Worm (Caenorhabditis elegans): ENCODE data around the gene F44E2.7.

The F44E2.7 gene

ce11 chrIII:8888956-8889355, 40.7 kb upstream of the F44E2.7 start, which contains the start of gene ZK637.14:
Gene ZK637.14 (minus strand): TSS chrIII:8889156.
- peak; percentile 39 for TF ChIP-seq nfya-1 (tag; optimal IDR thresholded peaks at IDR 0.05)
- no peak for TF ChIP-seq C08G9.2 (tag; optimal IDR thresholded peaks at IDR 0.05)
- TF ChIP-seq hlh-30 (tag; optimal IDR thresholded peaks at IDR 0.05; ENCODE audit: insufficient read depth): peak; percentile 91
- TF ChIP-seq ceh-2 (tag; optimal IDR thresholded peaks at IDR 0.05): no peak
- TF ChIP-seq tbx-7 (tag; optimal IDR thresholded peaks at IDR 0.05): no peak
- no peak for TF ChIP-seq pat-9 (tag; optimal IDR thresholded peaks at IDR 0.05)
- TF ChIP-seq unc-55 (GFP tag; optimal IDR thresholded peaks at IDR 0.05): peak; percentile 35
- no peak for TF ChIP-seq che-1 (tag; optimal IDR thresholded peaks at IDR 0.05)
- TF ChIP-seq ceh-48 (tag; optimal IDR thresholded peaks at IDR 0.05): no peak
- TF ChIP-seq unc-42 (tag; optimal IDR thresholded peaks at IDR 0.05): peak; percentile 60
- TF ChIP-seq zip-5 (tag; optimal IDR thresholded peaks at IDR 0.05): no peak
- TF ChIP-seq Y22D7AL.16 (tag; optimal IDR thresholded peaks at IDR 0.05): no peak
- peak; percentile 3 for TF ChIP-seq ceh-31 (tag; optimal IDR thresholded peaks at IDR 0.05)
- no peak for TF ChIP-seq ahr-1 (tag; optimal IDR thresholded peaks at IDR 0.05)
- no peak for TF ChIP-seq ceh-22 (tag; optimal IDR thresholded peaks at IDR 0.05)
- no peak for TF ChIP-seq npax-4 (tag; optimal IDR thresholded peaks at IDR 0.05)
- no peak for TF ChIP-seq pros-1 (tag; optimal IDR thresholded peaks at IDR 0.05)
- TF ChIP-seq dmd-4 (tag; optimal IDR thresholded peaks at IDR 0.05; ENCODE audit: borderline replicate concordance): no peak
- no peak for TF ChIP-seq T23F11.4 (GFP tag; optimal IDR thresholded peaks at IDR 0.05)
- no peak for TF ChIP-seq hlh-6 (tag; optimal IDR thresholded peaks at IDR 0.05)
- TF ChIP-seq nhr-232 (tag; optimal IDR thresholded peaks at IDR 0.05): no peak

ce11 chrIII:8887184-8887801, 39.0 kb upstream of the F44E2.7 start, which contains the start of gene famh-136:
Gene famh-136 (plus strand): TSS chrIII:8887751.
- no peak for TF ChIP-seq hlh-15 (tag; optimal IDR thresholded peaks at IDR 0.05)
- peak; percentile 36 for TF ChIP-seq tbx-2 (tag; optimal IDR thresholded peaks at IDR 0.05)
- no peak for TF ChIP-seq ets-4 (tag; optimal IDR thresholded peaks at IDR 0.05)
- peak; percentile 9 for TF ChIP-seq K02D7.2 (tag; optimal IDR thresholded peaks at IDR 0.05)
- TF ChIP-seq nhr-232 (tag; optimal IDR thresholded peaks at IDR 0.05): peak; percentile 39
- TF ChIP-seq sdc-2 (tag; optimal IDR thresholded peaks at IDR 0.05): peak; percentile 17
- TF ChIP-seq fax-1 (tag; optimal IDR thresholded peaks at IDR 0.05): peak; percentile 7
- no peak for TF ChIP-seq pat-9 (tag; optimal IDR thresholded peaks at IDR 0.05)
- TF ChIP-seq eyg-1 (tag; optimal IDR thresholded peaks at IDR 0.05): no peak
- no peak for TF ChIP-seq zip-5 (tag; optimal IDR thresholded peaks at IDR 0.05)
- TF ChIP-seq madf-2 (tag; optimal IDR thresholded peaks at IDR 0.05): no peak
- TF ChIP-seq ceh-34 (tag; optimal IDR thresholded peaks at IDR 0.05): no peak
- TF ChIP-seq dve-1 (tag; optimal IDR thresholded peaks at IDR 0.05): peak; percentile 39
- no peak for TF ChIP-seq C38D4.7 (GFP tag; optimal IDR thresholded peaks at IDR 0.05)
- TF ChIP-seq ceh-9 (tag; optimal IDR thresholded peaks at IDR 0.05): no peak
- no peak for TF ChIP-seq nhr-11 (tag; optimal IDR thresholded peaks at IDR 0.05)
- peak; percentile 57 for TF ChIP-seq sox-4 (tag; optimal IDR thresholded peaks at IDR 0.05)
- TF ChIP-seq ceh-14 (tag; optimal IDR thresholded peaks at IDR 0.05): peak; percentile 78
- TF ChIP-seq ceh-6 (GFP tag; optimal IDR thresholded peaks at IDR 0.05): no peak
- TF ChIP-seq ceh-18 (tag; optimal IDR thresholded peaks at IDR 0.05): peak; percentile 29
- TF ChIP-seq unc-42 (tag; optimal IDR thresholded peaks at IDR 0.05): peak; percentile 65
- TF ChIP-seq ceh-48 (tag; optimal IDR thresholded peaks at IDR 0.05): peak; percentile 17
- TF ChIP-seq ceh-30 (tag; optimal IDR thresholded peaks at IDR 0.05): no peak
- TF ChIP-seq unc-3 (GFP tag; conservative IDR thresholded peaks at IDR 0.05): 0 out of 2 replicates have a peak, but pooled peaks have one; percentile 31
- TF ChIP-seq unc-3 (tag; optimal IDR thresholded peaks at IDR 0.05): no peak
- no peak for TF ChIP-seq Y22D7AL.16 (tag; optimal IDR thresholded peaks at IDR 0.05)
- peak; percentile 26 for TF ChIP-seq lin-11 (tag; optimal IDR thresholded peaks at IDR 0.05)
- peak; percentile 26 for TF ChIP-seq ttx-3 (tag; optimal IDR thresholded peaks at IDR 0.05)
- TF ChIP-seq unc-55 (GFP tag; optimal IDR thresholded peaks at IDR 0.05): peak; percentile 44
- peak; percentile 75 for TF ChIP-seq elt-2 (tag; optimal IDR thresholded peaks at IDR 0.05)
- TF ChIP-seq ref-2 (tag; optimal IDR thresholded peaks at IDR 0.05): no peak
- TF ChIP-seq ahr-1 (tag; optimal IDR thresholded peaks at IDR 0.05): peak; percentile 39
- no peak for TF ChIP-seq odd-2 (tag; optimal IDR thresholded peaks at IDR 0.05)
- peak; percentile 59 for TF ChIP-seq nfya-1 (tag; optimal IDR thresholded peaks at IDR 0.05)
- TF ChIP-seq gmeb-2 (tag; optimal IDR thresholded peaks at IDR 0.05): peak; percentile 35
- TF ChIP-seq pqm-1 (tag; optimal IDR thresholded peaks at IDR 0.05): peak; percentile 35
- TF ChIP-seq ceh-31 (tag; optimal IDR thresholded peaks at IDR 0.05): peak; percentile 20
- no peak for TF ChIP-seq rnt-1 (tag; optimal IDR thresholded peaks at IDR 0.05)
- TF ChIP-seq mec-3 (tag; optimal IDR thresholded peaks at IDR 0.05; ENCODE audit: borderline replicate concordance): no peak
- no peak for TF ChIP-seq pros-1 (tag; optimal IDR thresholded peaks at IDR 0.05)
